Worm (Caenorhabditis elegans) whole organism, L3 larva: ENCODE measurements around the gene H03G16.1.

ENCODE experiments used
- R02D3.7 ChIP-seq: fragments of 150-350 bp; optimal IDR thresholded peaks from 2 replicates; lab custom pipeline; 2014; ENCODE audit warnings: missing biosample characterization, missing genetic modification characterization
- ZK546.5 ChIP-seq: sonication (generic microtip); optimal IDR thresholded peaks from 2 replicates; lab custom pipeline; 2017; ENCODE audit warnings: missing biosample characterization, missing genetic modification characterization
- ceh-28 ChIP-seq: fragments of 150-350 bp; optimal IDR thresholded peaks from 2 replicates; lab custom pipeline; 2014; ENCODE audit warnings: missing biosample characterization, missing genetic modification reagents, missing genetic modification characterization
- ceh-9 ChIP-seq: sonication (generic microtip); optimal IDR thresholded peaks from 2 replicates; lab custom pipeline; 2018; ENCODE audit warnings: missing biosample characterization, missing genetic modification characterization
- daf-12 ChIP-seq: fragments of 150-350 bp; optimal IDR thresholded peaks from 2 replicates; lab custom pipeline; 2014; ENCODE audit warnings: missing biosample characterization, missing genetic modification reagents, missing genetic modification characterization
- egl-27 ChIP-seq: sonication (generic microtip); optimal IDR thresholded peaks from 4 replicates; lab custom pipeline; 2017; ENCODE audit warnings: missing biosample characterization, missing genetic modification reagents, missing genetic modification characterization
- egl-5 ChIP-seq: fragments of 150-350 bp; optimal IDR thresholded peaks from 2 replicates; lab custom pipeline; 2017; ENCODE audit warnings: missing biosample characterization, missing genetic modification reagents, missing genetic modification characterization, inconsistent platforms
- elt-1 ChIP-seq: fragments of 150-350 bp; optimal IDR thresholded peaks from 2 replicates; lab custom pipeline; 2014; ENCODE audit warnings: missing biosample characterization, missing genetic modification characterization
- elt-2 ChIP-seq: sonication (generic microtip); optimal IDR thresholded peaks from 2 replicates; lab custom pipeline; 2016; ENCODE audit warnings: missing genetic modification reagents, mild to moderate bottlenecking, missing genetic modification characterization, missing compliant biosample characterization
- fkh-10 ChIP-seq: sonication (generic microtip); optimal IDR thresholded peaks from 2 replicates; lab custom pipeline; 2017; ENCODE audit warnings: missing biosample characterization, missing genetic modification reagents, missing genetic modification characterization
- hmg-11 ChIP-seq: sonication (generic microtip); optimal IDR thresholded peaks from 2 replicates; lab custom pipeline; 2016; ENCODE audit warnings: missing genetic modification characterization, missing compliant biosample characterization
- jun-1 ChIP-seq: fragments of 150-350 bp; optimal IDR thresholded peaks from 2 replicates; lab custom pipeline; 2014; ENCODE audit warnings: missing biosample characterization, missing genetic modification reagents, missing genetic modification characterization
- lin-15B ChIP-seq: fragments of 150-350 bp; optimal IDR thresholded peaks from 2 replicates; lab custom pipeline; 2014; ENCODE audit warnings: missing biosample characterization, missing genetic modification characterization
- lin-39 ChIP-seq: fragments of 150-350 bp; optimal IDR thresholded peaks from 2 replicates; lab custom pipeline; 2018; ENCODE audit warnings: missing biosample characterization, missing genetic modification reagents, missing genetic modification characterization
- mdl-1 ChIP-seq: fragments of 150-350 bp; optimal IDR thresholded peaks from 2 replicates; lab custom pipeline; 2014; ENCODE audit warnings: missing biosample characterization, missing genetic modification characterization
- mml-1 ChIP-seq: fragments of 150-350 bp; sonication (generic microtip); optimal IDR thresholded peaks from 3 replicates; lab custom pipeline; 2014; ENCODE audit warnings: missing biosample characterization, missing genetic modification characterization
- nfya-1 ChIP-seq: sonication (generic microtip); optimal IDR thresholded peaks from 2 replicates; lab custom pipeline; 2017; ENCODE audit warnings: missing genetic modification characterization, mild to moderate bottlenecking, missing compliant biosample characterization, antibody characterized with exemption, moderate library complexity; ENCODE audit not compliant: insufficient read depth
- nhr-12 ChIP-seq: fragments of 150-350 bp; optimal IDR thresholded peaks from 2 replicates; lab custom pipeline; 2014; ENCODE audit warnings: missing biosample characterization, missing genetic modification characterization
- nhr-237 ChIP-seq: fragments of 150-350 bp; optimal IDR thresholded peaks from 2 replicates; lab custom pipeline; 2014; ENCODE audit warnings: missing biosample characterization, missing genetic modification characterization
- nhr-25 ChIP-seq: sonication (generic microtip); optimal IDR thresholded peaks from 2 replicates; lab custom pipeline; 2017; ENCODE audit warnings: missing biosample characterization, missing genetic modification characterization
- nhr-28 ChIP-seq: fragments of 150-350 bp; optimal IDR thresholded peaks from 2 replicates; lab custom pipeline; 2014; ENCODE audit warnings: missing biosample characterization, missing genetic modification characterization
- nhr-43 ChIP-seq: sonication (generic microtip); optimal IDR thresholded peaks from 2 replicates; lab custom pipeline; 2016; ENCODE audit warnings: mild to moderate bottlenecking, missing genetic modification characterization, missing compliant biosample characterization; ENCODE audit not compliant: poor library complexity, severe bottlenecking
- nhr-67 ChIP-seq: fragments of 150-350 bp; optimal IDR thresholded peaks from 2 replicates; lab custom pipeline; 2014; ENCODE audit warnings: missing biosample characterization, missing genetic modification characterization
- nhr-76 ChIP-seq: fragments of 150-350 bp; sonication (generic microtip); optimal IDR thresholded peaks from 5 replicates; lab custom pipeline; 2014; ENCODE audit warnings: missing biosample characterization, missing genetic modification characterization
- nhr-77 ChIP-seq: fragments of 150-350 bp; optimal IDR thresholded peaks from 2 replicates; lab custom pipeline; 2014; ENCODE audit warnings: missing biosample characterization, missing genetic modification characterization
- pha-4 ChIP-seq: fragments of 150-350 bp; optimal IDR thresholded peaks from 2 replicates; lab custom pipeline; 2014; ENCODE audit warnings: missing biosample characterization, missing genetic modification reagents, missing genetic modification characterization
- pqm-1 ChIP-seq: fragments of 150-350 bp; optimal IDR thresholded peaks from 2 replicates; lab custom pipeline; 2017; ENCODE audit warnings: missing biosample characterization, missing genetic modification characterization, inconsistent platforms
- skn-1 ChIP-seq: fragments of 150-350 bp; optimal IDR thresholded peaks from 2 replicates; lab custom pipeline; 2014; ENCODE audit warnings: missing biosample characterization, missing genetic modification characterization
- snpc-4 ChIP-seq: fragments of 150-350 bp; optimal IDR thresholded peaks from 2 replicates; lab custom pipeline; 2014; ENCODE audit warnings: missing biosample characterization, missing genetic modification characterization
- tbx-2 ChIP-seq: sonication (generic microtip); optimal IDR thresholded peaks from 2 replicates; lab custom pipeline; 2016; ENCODE audit warnings: mild to moderate bottlenecking, missing genetic modification characterization, missing compliant biosample characterization
- unc-39 ChIP-seq: sonication (generic microtip); optimal IDR thresholded peaks from 4 replicates; lab custom pipeline; 2017; ENCODE audit warnings: missing biosample characterization, missing genetic modification characterization
- zag-1 ChIP-seq: fragments of 150-350 bp; optimal IDR thresholded peaks from 2 replicates; lab custom pipeline; 2014; ENCODE audit warnings: missing biosample characterization, missing genetic modification characterization
- ztf-11 ChIP-seq: fragments of 150-350 bp; optimal IDR thresholded peaks from 2 replicates; lab custom pipeline; 2014; ENCODE audit warnings: missing biosample characterization, missing genetic modification characterization
- ztf-4 ChIP-seq: fragments of 150-350 bp; optimal IDR thresholded peaks from 2 replicates; lab custom pipeline; 2014; ENCODE audit warnings: missing biosample characterization, missing genetic modification characterization

H03G16.1 gene

DNA sequence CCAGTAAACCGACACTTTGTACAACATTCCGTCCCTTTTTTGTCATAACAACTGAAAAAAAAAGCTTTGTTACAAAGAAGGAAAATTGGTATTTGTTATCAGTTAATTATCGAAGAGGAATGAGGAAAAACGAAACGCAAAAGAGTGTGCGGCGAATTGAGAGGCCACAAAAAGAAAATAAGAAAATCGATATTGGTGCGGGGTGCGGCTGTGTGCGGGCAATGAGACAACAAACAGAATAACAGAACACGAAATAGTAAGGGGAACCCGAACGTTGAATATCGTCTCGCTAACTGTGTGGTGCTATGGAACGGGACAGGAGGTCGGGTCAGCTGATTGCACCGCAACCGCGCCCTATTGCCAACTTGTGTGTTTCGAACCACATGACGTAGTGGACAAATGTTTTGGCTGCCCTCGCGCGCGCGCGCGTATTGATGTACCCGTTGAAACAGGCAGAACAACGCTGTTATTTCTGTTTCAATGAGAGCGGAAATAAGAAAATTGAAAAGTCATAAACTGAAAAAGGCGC lies 13.1 kb upstream of the H03G16.1 start, which contains the start of gene C18B12.4 (continued):
- TF ChIP-seq lin-15B (tag; lab: Kevin White, UChicago), result peak; percentile 85
- TF ChIP-seq daf-12 (tag; lab: Kevin White, UChicago), result no peak
- TF ChIP-seq elt-1, result peak; percentile 74
- TF ChIP-seq, all 47 proteins: peak for 24

DNA sequence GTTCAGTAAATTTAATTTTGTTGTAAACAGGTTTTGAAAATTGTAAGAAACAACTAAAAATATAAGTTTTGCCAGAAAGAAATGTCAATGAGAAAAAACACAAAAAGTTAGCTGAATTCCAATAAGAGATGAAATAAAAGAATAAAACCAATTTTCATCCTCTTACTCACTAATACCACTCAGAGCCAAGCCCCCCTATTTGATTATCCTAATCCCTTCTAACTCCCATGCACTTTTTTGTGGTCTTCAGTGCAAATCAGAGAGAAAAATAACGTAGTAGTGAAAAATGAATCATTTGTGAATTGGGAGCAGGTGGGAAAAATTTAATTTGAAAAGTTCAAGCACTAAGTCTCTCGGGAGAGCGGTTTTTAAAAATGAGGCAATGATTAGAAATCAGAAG lies 12.3 kb upstream of the H03G16.1 start:
- TF ChIP-seq ceh-9 (tag; lab: Kevin White, UChicago) (no peak), jun-1 (tag; lab: Kevin White, UChicago) (no peak), hmg-11 (no peak), nhr-67 (tag; lab: Kevin White, UChicago) (no peak)

DNA sequence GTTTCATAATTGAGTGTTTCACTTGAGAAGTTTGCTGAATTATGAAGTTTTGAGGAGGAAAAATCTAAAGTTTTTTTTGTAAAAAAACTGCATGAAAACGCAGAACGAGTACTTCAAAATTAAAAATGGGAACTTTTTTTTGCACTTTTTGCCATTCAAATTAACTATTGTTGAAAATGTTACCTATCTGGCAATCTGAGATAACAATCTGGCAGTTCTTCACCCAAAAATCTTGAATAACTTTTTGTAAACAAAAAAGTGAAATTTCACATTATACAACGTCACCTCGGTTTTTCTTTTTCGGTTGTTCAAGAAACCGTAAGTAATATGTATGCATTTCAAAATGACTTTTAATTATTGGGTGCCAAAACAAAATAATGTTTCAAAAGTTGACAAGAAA lies 11.1 kb upstream of the H03G16.1 start:
- TF ChIP-seq fkh-10 (GFP tag; lab: Kevin White, UChicago), result no peak
- TF ChIP-seq nhr-25, result no peak
- no peak for TF ChIP-seq skn-1 (tag; lab: Kevin White, UChicago)
- TF ChIP-seq zag-1 (tag; lab: Kevin White, UChicago), result no peak
- TF ChIP-seq ztf-11 (tag; lab: Kevin White, UChicago), result no peak
- no peak for TF ChIP-seq nhr-76 (tag; lab: Kevin White, UChicago)
- peak; percentile 88 for TF ChIP-seq elt-1

- TF ChIP-seq fkh-10 (GFP tag; lab: Kevin White, UChicago) (no peak), nhr-76 (tag; lab: Kevin White, UChicago) (no peak), lin-39 (tag; lab: Kevin White, UChicago) (no peak), R02D3.7 (tag; lab: Kevin White, UChicago) (peak; percentile 52), nhr-77 (tag; lab: Kevin White, UChicago) (no peak), tbx-2 (no peak), elt-2 (tag; lab: Kevin White, UChicago) (no peak), pqm-1 (tag; lab: Kevin White, UChicago) (no peak), nhr-43 (tag; lab: Kevin White, UChicago) (no peak), egl-5 (tag; lab: Kevin White, UChicago) (peak; percentile 34), snpc-4 (tag; lab: Kevin White, UChicago) (no peak), hmg-11 (peak; percentile 30), ztf-4 (tag; lab: Kevin White, UChicago) (no peak), nfya-1 (peak; percentile 46), nhr-25 (no peak), egl-27 (tag; lab: Kevin White, UChicago) (no peak), unc-39 (tag; lab: Kevin White, UChicago) (no peak)
These were observed 8.3 kb upstream of the H03G16.1 start for ce11 chrX:15045401-15045800.

DNA sequence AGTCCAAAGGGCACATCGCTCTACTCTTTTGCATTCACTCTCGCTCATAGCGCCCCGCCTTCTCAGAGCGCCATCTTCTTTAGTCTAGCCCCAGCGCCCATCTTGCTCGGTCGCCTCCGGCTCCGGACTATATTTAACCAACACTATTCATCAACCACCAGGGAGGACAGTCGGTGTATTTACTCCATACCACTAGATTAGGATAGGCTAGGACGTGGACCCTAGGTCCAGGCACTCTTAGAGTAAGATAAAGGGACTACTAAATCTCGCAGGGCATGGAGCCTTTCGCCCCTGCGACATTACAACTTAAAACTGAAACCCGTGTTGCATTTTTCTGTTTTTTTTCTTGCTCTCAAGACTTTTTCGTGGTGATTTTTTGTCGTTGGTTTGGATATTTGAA lies 6.1 kb upstream of the H03G16.1 start:
- TF ChIP-seq nhr-237 (tag; lab: Kevin White, UChicago), result no peak
- TF ChIP-seq nhr-28 (tag; lab: Kevin White, UChicago), result no peak
- TF ChIP-seq hmg-11, result no peak
- TF ChIP-seq mml-1 (tag; lab: Kevin White, UChicago), result no peak
- no peak for TF ChIP-seq ztf-11 (tag; lab: Kevin White, UChicago)
- no peak for TF ChIP-seq ceh-28 (tag; lab: Kevin White, UChicago)
- TF ChIP-seq ZK546.5, result no peak

- TF ChIP-seq mdl-1, result no peak
- TF ChIP-seq nhr-67 (tag; lab: Kevin White, UChicago), result no peak
- no peak for TF ChIP-seq daf-12 (tag; lab: Kevin White, UChicago)
- no peak for TF ChIP-seq nhr-25
- TF ChIP-seq snpc-4 (tag; lab: Kevin White, UChicago), result no peak
- TF ChIP-seq elt-2 (tag; lab: Kevin White, UChicago), result peak; percentile 4
- TF ChIP-seq nhr-43 (tag; lab: Kevin White, UChicago), result no peak
- TF ChIP-seq unc-39 (tag; lab: Kevin White, UChicago), result no peak
- TF ChIP-seq pha-4 (tag; lab: Kevin White, UChicago), result peak; percentile 58
- TF ChIP-seq nhr-12 (tag; lab: Kevin White, UChicago), result no peak
These were observed 3.7 kb upstream of the H03G16.1 start for ce11 chrX:15050006-15050405.
